Worm (Caenorhabditis elegans) whole organism, midembryonic: ENCODE results near the gene dct-14.

Experiments used
- T22C8.4 ChIP-seq: fragments of 200-800 bp; sonication (Bioruptor generic); IDR thresholded peaks from 2 replicates; pipeline ENCODE4 v1.3.6; 2022; ENCODE audit warnings: missing genetic modification characterization, missing compliant biosample characterization
- flt-1 ChIP-seq: fragments of 200-800 bp; sonication (Bioruptor generic); IDR thresholded peaks from 2 replicates; pipeline ENCODE4 v1.3.6; 2022; ENCODE audit warnings: missing genetic modification characterization, missing compliant biosample characterization
- klf-2 ChIP-seq: fragments of 200-800 bp; sonication (Bioruptor generic); conservative IDR thresholded peaks from 2 replicates; pipeline ENCODE4 v1.3.6; 2022; ENCODE audit warnings: missing genetic modification reagents, missing genetic modification characterization, missing compliant biosample characterization
- med-1 ChIP-seq: sonication (generic microtip); optimal IDR thresholded peaks from 2 replicates; lab custom pipeline; 2017; ENCODE audit warnings: missing genetic modification characterization, mild to moderate bottlenecking, missing compliant biosample characterization, antibody characterized with exemption, missing genetic modification reagents; ENCODE audit not compliant: insufficient read depth
- ref-1 ChIP-seq: fragments of 200-800 bp; sonication (Bioruptor generic); conservative IDR thresholded peaks from 2 replicates; pipeline ENCODE4 v1.3.6; 2022; ENCODE audit warnings: missing genetic modification reagents, missing genetic modification characterization, missing compliant biosample characterization
- tab-1 ChIP-seq: fragments of 200-800 bp; sonication (Bioruptor generic); IDR thresholded peaks from 2 replicates; pipeline ENCODE4 v1.3.6; 2022; ENCODE audit warnings: missing genetic modification characterization, missing compliant biosample characterization
- ztf-23 ChIP-seq: fragments of 200-800 bp; sonication (Bioruptor generic); IDR thresholded peaks from 2 replicates; pipeline ENCODE4 v1.3.6; 2022; ENCODE audit warnings: missing genetic modification reagents, missing genetic modification characterization, missing compliant biosample characterization
- ztf-29 ChIP-seq: fragments of 200-800 bp; sonication (Bioruptor generic); IDR thresholded peaks from 2 replicates; pipeline ENCODE4 v1.3.6; 2022; ENCODE audit warnings: missing genetic modification reagents, missing genetic modification characterization, missing compliant biosample characterization

DNA sequence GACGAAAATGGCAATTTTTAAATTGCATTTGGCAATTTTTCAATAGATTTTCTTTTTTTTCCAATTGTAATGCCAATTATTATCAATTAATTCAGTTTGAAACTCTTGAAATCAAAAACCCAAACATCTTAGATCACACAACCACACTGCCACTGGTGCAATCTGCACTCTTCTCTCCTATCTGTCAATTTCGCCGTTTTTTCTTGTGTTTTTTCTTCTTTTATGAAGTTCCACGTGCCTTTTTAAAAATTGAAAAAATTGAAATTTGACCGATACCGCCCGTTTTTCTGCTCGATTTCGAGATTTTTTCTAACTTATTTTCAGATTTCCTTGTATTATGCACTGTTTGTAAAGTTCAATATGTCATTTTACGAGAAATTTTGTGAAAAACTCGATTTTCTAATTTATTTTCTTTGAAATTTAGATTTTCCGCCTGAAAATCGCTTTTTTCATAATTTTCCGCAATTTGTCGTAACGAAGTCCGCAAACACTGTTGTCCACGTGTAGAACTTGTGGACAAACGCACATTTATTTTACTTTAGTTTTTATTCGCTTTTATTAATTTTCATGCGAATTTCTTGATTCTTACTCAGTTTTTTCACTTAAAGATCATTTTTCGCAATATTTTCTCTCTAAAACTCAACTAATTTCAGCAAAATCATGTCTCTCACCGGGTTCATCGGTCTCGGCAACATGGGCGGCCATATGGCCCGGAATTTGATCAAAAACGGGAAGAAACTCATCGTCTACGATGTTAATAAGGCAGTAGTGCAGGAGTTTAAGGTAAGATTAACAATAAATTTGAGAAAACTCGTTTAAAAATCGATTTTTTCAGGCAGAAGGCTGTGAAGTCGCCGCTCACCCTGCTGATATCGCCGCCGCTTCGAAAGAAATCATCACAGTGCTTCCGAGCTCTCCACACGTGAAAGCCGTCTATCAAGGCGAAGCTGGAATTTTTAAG, 6.8 kb downstream of the dct-14 start, which contains the start of gene B0250.5:
- no peak for TF ChIP-seq flt-1 (GFP tag; lab: Robert Waterston, UW)
- no peak for TF ChIP-seq ztf-29 (GFP tag; lab: Robert Waterston, UW)
- TF ChIP-seq tab-1: no peak
- no peak for TF ChIP-seq klf-2
- no peak for TF ChIP-seq T22C8.4 (GFP tag; lab: Robert Waterston, UW)
- TF ChIP-seq ref-1 (GFP tag; lab: Robert Waterston, UW): no peak
- TF ChIP-seq ztf-23 (GFP tag; lab: Robert Waterston, UW): 0 out of 2 replicates have a peak, but pooled peaks have one; percentile 42
- no peak for TF ChIP-seq med-1 (GFP tag; lab: Kevin White, UChicago)
